Worm (Caenorhabditis elegans) whole organism, late embryonic: ENCODE results near the gene str-225.

ENCODE experiments used
- ama-1 ChIP-seq: fragments of 150-350 bp; optimal IDR thresholded peaks from 2 replicates; lab custom pipeline; 2014
- ceh-30 ChIP-seq: fragments of 150-350 bp; optimal IDR thresholded peaks from 2 replicates; lab custom pipeline; 2014; ENCODE audit warnings: missing biosample characterization, missing genetic modification characterization
- che-1 ChIP-seq: sonication (generic microtip); optimal IDR thresholded peaks from 2 replicates; lab custom pipeline; 2016; ENCODE audit warnings: mild to moderate bottlenecking, missing genetic modification characterization, missing compliant biosample characterization
- dve-1 ChIP-seq: sonication (generic microtip); optimal IDR thresholded peaks from 2 replicates; lab custom pipeline; 2017; ENCODE audit warnings: antibody characterized with exemption, mild to moderate bottlenecking, missing genetic modification characterization, missing compliant biosample characterization
- elt-4 ChIP-seq: sonication (generic microtip); optimal IDR thresholded peaks from 2 replicates; lab custom pipeline; 2016; ENCODE audit warnings: missing genetic modification characterization, missing compliant biosample characterization
- fkh-10 ChIP-seq: fragments of 150-350 bp; optimal IDR thresholded peaks from 2 replicates; lab custom pipeline; 2014; ENCODE audit warnings: missing biosample characterization, missing genetic modification reagents, missing genetic modification characterization
- gmeb-2 ChIP-seq: sonication (generic microtip); optimal IDR thresholded peaks from 2 replicates; lab custom pipeline; 2016; ENCODE audit warnings: missing genetic modification characterization, inconsistent platforms, missing compliant biosample characterization
- hlh-30 ChIP-seq: sonication (generic microtip); optimal IDR thresholded peaks from 2 replicates; lab custom pipeline; 2017; ENCODE audit warnings: antibody characterized with exemption, missing genetic modification characterization, missing compliant biosample characterization; ENCODE audit not compliant: insufficient read depth
- nhr-11 ChIP-seq: fragments of 150-350 bp; optimal IDR thresholded peaks from 2 replicates; lab custom pipeline; 2014; ENCODE audit warnings: missing biosample characterization, missing genetic modification characterization
- npax-4 ChIP-seq: sonication (generic microtip); optimal IDR thresholded peaks from 2 replicates; lab custom pipeline; 2016; ENCODE audit warnings: missing genetic modification characterization, missing compliant biosample characterization
- pax-1 ChIP-seq: fragments of 150-350 bp; optimal IDR thresholded peaks from 2 replicates; lab custom pipeline; 2014; ENCODE audit warnings: missing biosample characterization, missing genetic modification characterization
- rnt-1 ChIP-seq: sonication (generic microtip); optimal IDR thresholded peaks from 2 replicates; lab custom pipeline; 2016; ENCODE audit warnings: missing genetic modification characterization, missing compliant biosample characterization
- unc-86 ChIP-seq: sonication (generic microtip); optimal IDR thresholded peaks from 2 replicates; lab custom pipeline; 2016; ENCODE audit warnings: missing genetic modification characterization, missing compliant biosample characterization

- TF ChIP-seq dve-1 (tag; lab: Kevin White, UChicago) = no peak
- TF ChIP-seq unc-86 = no peak
- TF ChIP-seq ceh-30 = no peak
- no peak for TF ChIP-seq fkh-10
- TF ChIP-seq rnt-1 (tag; lab: Kevin White, UChicago) = no peak
- TF ChIP-seq gmeb-2 (tag; lab: Kevin White, UChicago) = no peak
- TF ChIP-seq nhr-11 = no peak
- TF ChIP-seq che-1 = no peak
- TF ChIP-seq hlh-30 (tag; lab: Kevin White, UChicago) = no peak
- no peak for TF ChIP-seq ama-1 (lab: Kevin White, UChicago)
- no peak for TF ChIP-seq pax-1 (tag; lab: Kevin White, UChicago)
- no peak for TF ChIP-seq elt-4 (tag; lab: Kevin White, UChicago)
- no peak for TF ChIP-seq npax-4 (tag; lab: Kevin White, UChicago)
Measured at ce11 chrV:3486857-3487256, 20.8 kb upstream of the str-225 start, which contains the start of gene srbc-32.
